Fruit fly (Drosophila melanogaster) whole organism, adult: Measurements from ENCODE around the gene cue.

Source experiments
- CG33017 ChIP-seq: fragments of 200-800 bp; sonication (Bioruptor generic); optimal IDR thresholded peaks from 2 replicates; lab custom pipeline; 2018; ENCODE audit warnings: missing biosample characterization, mild to moderate bottlenecking, missing genetic modification characterization, moderate library complexity
- CG7101 ChIP-seq: fragments of 200-800 bp; sonication (Bioruptor generic); optimal IDR thresholded peaks from 2 replicates; lab custom pipeline; 2018; ENCODE audit warnings: missing biosample characterization, mild to moderate bottlenecking, missing genetic modification characterization, moderate library complexity
- Clk ChIP-seq: fragments of 200-800 bp; sonication (Bioruptor generic); optimal IDR thresholded peaks from 2 replicates; lab custom pipeline; 2017; ENCODE audit warnings: missing biosample characterization, missing genetic modification characterization
- pad ChIP-seq: fragments of 200-800 bp; sonication (Bioruptor generic); optimal IDR thresholded peaks from 3 replicates; lab custom pipeline; 2017; ENCODE audit warnings: missing biosample characterization, missing genetic modification characterization, mild to moderate bottlenecking, moderate library complexity, missing genetic modification reagents
- tj ChIP-seq: fragments of 200-800 bp; sonication (Bioruptor generic); optimal IDR thresholded peaks from 3 replicates; lab custom pipeline; 2017; ENCODE audit warnings: missing biosample characterization, mild to moderate bottlenecking, missing genetic modification characterization, moderate library complexity

DNA sequence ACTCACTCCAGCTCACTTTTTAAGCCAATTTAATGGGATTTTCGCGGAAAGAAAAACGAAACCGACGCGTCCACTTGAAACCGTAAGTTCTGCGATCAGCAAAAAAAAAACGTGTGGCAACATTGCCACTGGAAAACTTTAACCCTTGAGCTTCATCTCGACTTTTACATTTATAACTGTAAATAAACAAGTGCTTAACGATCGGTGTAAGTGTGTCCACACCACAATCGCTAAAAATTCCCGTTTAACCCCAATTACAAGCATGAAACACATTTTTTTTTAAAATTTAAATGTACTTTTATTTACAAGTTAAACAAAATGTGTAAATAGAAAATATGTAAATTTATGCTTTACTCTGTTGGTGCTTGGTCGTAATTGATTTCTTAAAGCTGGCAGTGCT lies 41.9 kb downstream of the cue start, which contains the start of gene Ptp61F:
- no peak for TF ChIP-seq CG7101 (tag; lab: Kevin White, UChicago)
- TF ChIP-seq CG33017 (tag; lab: Kevin White, UChicago) = no peak
- TF ChIP-seq pad (GFP tag; lab: Kevin White, UChicago) = no peak
- TF ChIP-seq Clk (GFP tag; lab: Kevin White, UChicago) = no peak
- no peak for TF ChIP-seq tj (GFP tag; lab: Kevin White, UChicago)
